Worm (Caenorhabditis elegans) whole organism, midembryonic: ENCODE results near the gene alx-1.

Source experiments
- T22C8.4 ChIP-seq: fragments of 200-800 bp; sonication (Bioruptor generic); IDR thresholded peaks from 2 replicates; pipeline ENCODE4 v1.3.6; 2022; ENCODE audit warnings: missing genetic modification characterization, missing compliant biosample characterization
- flt-1 ChIP-seq: fragments of 200-800 bp; sonication (Bioruptor generic); IDR thresholded peaks from 2 replicates; pipeline ENCODE4 v1.3.6; 2022; ENCODE audit warnings: missing genetic modification characterization, missing compliant biosample characterization
- klf-2 ChIP-seq: fragments of 200-800 bp; sonication (Bioruptor generic); conservative IDR thresholded peaks from 2 replicates; pipeline ENCODE4 v1.3.6; 2022; ENCODE audit warnings: missing genetic modification reagents, missing genetic modification characterization, missing compliant biosample characterization
- med-1 ChIP-seq: sonication (generic microtip); optimal IDR thresholded peaks from 2 replicates; lab custom pipeline; 2017; ENCODE audit warnings: missing genetic modification characterization, mild to moderate bottlenecking, missing compliant biosample characterization, antibody characterized with exemption, missing genetic modification reagents; ENCODE audit not compliant: insufficient read depth
- ref-1 ChIP-seq: fragments of 200-800 bp; sonication (Bioruptor generic); conservative IDR thresholded peaks from 2 replicates; pipeline ENCODE4 v1.3.6; 2022; ENCODE audit warnings: missing genetic modification reagents, missing genetic modification characterization, missing compliant biosample characterization
- tab-1 ChIP-seq: fragments of 200-800 bp; sonication (Bioruptor generic); IDR thresholded peaks from 2 replicates; pipeline ENCODE4 v1.3.6; 2022; ENCODE audit warnings: missing genetic modification characterization, missing compliant biosample characterization

ce11 chrIII:9926650-9927049 is 30.5 kb upstream of the alx-1 start, which contains the start of gene ttr-3:
- TF ChIP-seq flt-1 (GFP tag; lab: Robert Waterston, UW) (no peak), klf-2 (no peak), tab-1 (GFP tag; lab: Robert Waterston, UW) (no peak), med-1 (GFP tag; lab: Kevin White, UChicago) (no peak), T22C8.4 (GFP tag; lab: Robert Waterston, UW) (no peak), ref-1 (GFP tag; lab: Robert Waterston, UW) (no peak)
